Worm (Caenorhabditis elegans) whole organism, mixed stage, embryonic: ENCODE results near the gene lury-1.
"Not testable (repeated sequence)": the region's sequence is repeated elsewhere in the genome, so short reads cannot be mapped to it uniquely, and the experiment has no call there.

Experiments used
- bed-3 ChIP-seq: fragments of 200-800 bp; sonication (Bioruptor generic); optimal IDR thresholded peaks from 3 replicates; lab custom pipeline; 2018; ENCODE audit warnings: mild to moderate bottlenecking, missing genetic modification characterization, moderate library complexity, missing compliant biosample characterization
- blmp-1 ChIP-seq: fragments of 150-350 bp; optimal IDR thresholded peaks from 2 replicates; lab custom pipeline; 2014; ENCODE audit warnings: missing biosample characterization, missing genetic modification characterization
- ceh-43 ChIP-seq: fragments of 200-800 bp; sonication (Bioruptor generic); optimal IDR thresholded peaks from 2 replicates; lab custom pipeline; 2018; ENCODE audit warnings: mild to moderate bottlenecking, missing genetic modification characterization, moderate library complexity, missing compliant biosample characterization
- ceh-83 ChIP-seq: fragments of 200-800 bp; sonication (Bioruptor generic); optimal IDR thresholded peaks from 2 replicates; lab custom pipeline; 2018; ENCODE audit warnings: mild to moderate bottlenecking, missing genetic modification characterization, missing compliant biosample characterization
- drap-1 ChIP-seq: fragments of 200-800 bp; sonication (Bioruptor generic); optimal IDR thresholded peaks from 3 replicates; lab custom pipeline; 2018; ENCODE audit warnings: mild to moderate bottlenecking, missing genetic modification characterization, missing compliant biosample characterization
- elt-1 ChIP-seq: sonication (generic microtip); optimal IDR thresholded peaks from 2 replicates; lab custom pipeline; 2017; ENCODE audit warnings: missing genetic modification characterization, mild to moderate bottlenecking, missing compliant biosample characterization, antibody characterized with exemption, moderate library complexity, borderline replicate concordance; ENCODE audit not compliant: insufficient read depth
- elt-3 ChIP-seq: fragments of 150-350 bp; optimal IDR thresholded peaks from 2 replicates; lab custom pipeline; 2014; ENCODE audit warnings: missing biosample characterization, missing genetic modification characterization
- flh-1 ChIP-seq: fragments of 200-800 bp; sonication (Bioruptor generic); optimal IDR thresholded peaks from 2 replicates; lab custom pipeline; 2018; ENCODE audit warnings: mild to moderate bottlenecking, missing genetic modification characterization, moderate library complexity, missing compliant biosample characterization
- ham-2 ChIP-seq: fragments of 200-800 bp; sonication (Bioruptor generic); optimal IDR thresholded peaks from 2 replicates; lab custom pipeline; 2018; ENCODE audit warnings: mild to moderate bottlenecking, missing genetic modification characterization, missing compliant biosample characterization
- hlh-1 ChIP-seq: fragments of 150-350 bp; optimal IDR thresholded peaks from 2 replicates; lab custom pipeline; 2014; ENCODE audit warnings: missing biosample characterization, missing genetic modification reagents, missing genetic modification characterization
- lin-32 ChIP-seq: fragments of 200-800 bp; sonication (Bioruptor generic); optimal IDR thresholded peaks from 2 replicates; lab custom pipeline; 2018; ENCODE audit warnings: mild to moderate bottlenecking, missing genetic modification characterization, missing compliant biosample characterization
- mep-1 ChIP-seq: fragments of 150-350 bp; optimal IDR thresholded peaks from 2 replicates; lab custom pipeline; 2017; ENCODE audit warnings: missing biosample characterization, missing genetic modification reagents, missing genetic modification characterization, inconsistent platforms
- mls-2 ChIP-seq: sonication (generic microtip); optimal IDR thresholded peaks from 2 replicates; lab custom pipeline; 2016; ENCODE audit warnings: mild to moderate bottlenecking, missing genetic modification characterization, moderate library complexity, missing compliant biosample characterization
- nhr-12 ChIP-seq: fragments of 150-350 bp; optimal IDR thresholded peaks from 2 replicates; lab custom pipeline; 2014; ENCODE audit warnings: missing biosample characterization, missing genetic modification characterization
- nhr-2 ChIP-seq: fragments of 150-350 bp; optimal IDR thresholded peaks from 2 replicates; lab custom pipeline; 2014; ENCODE audit warnings: missing biosample characterization, missing genetic modification characterization
- nhr-237 ChIP-seq: fragments of 150-350 bp; optimal IDR thresholded peaks from 2 replicates; lab custom pipeline; 2014; ENCODE audit warnings: missing biosample characterization, missing genetic modification characterization
- nhr-28 ChIP-seq: fragments of 150-350 bp; optimal IDR thresholded peaks from 2 replicates; lab custom pipeline; 2014; ENCODE audit warnings: missing biosample characterization, missing genetic modification characterization
- nhr-76 ChIP-seq: sonication (generic microtip); optimal IDR thresholded peaks from 2 replicates; lab custom pipeline; 2017; ENCODE audit warnings: missing biosample characterization, missing genetic modification characterization
- pha-4 ChIP-seq: fragments of 150-350 bp; optimal IDR thresholded peaks from 2 replicates; lab custom pipeline; 2018; ENCODE audit warnings: missing biosample characterization, missing genetic modification reagents, missing genetic modification characterization
- sem-2 ChIP-seq: fragments of 200-800 bp; sonication (Bioruptor generic); optimal IDR thresholded peaks from 2 replicates; lab custom pipeline; 2018; ENCODE audit warnings: mild to moderate bottlenecking, missing genetic modification characterization, missing compliant biosample characterization
- snpc-4 ChIP-seq: fragments of 150-350 bp; optimal IDR thresholded peaks from 2 replicates; lab custom pipeline; 2014; ENCODE audit warnings: missing biosample characterization, missing genetic modification characterization
- sptf-1 ChIP-seq: sonication (generic microtip); optimal IDR thresholded peaks from 2 replicates; lab custom pipeline; 2017; ENCODE audit warnings: mild to moderate bottlenecking, missing genetic modification characterization, moderate library complexity, missing compliant biosample characterization
- unc-120 ChIP-seq: sonication (generic microtip); optimal IDR thresholded peaks from 2 replicates; lab custom pipeline; 2017; ENCODE audit warnings: missing genetic modification characterization, missing compliant biosample characterization; ENCODE audit not compliant: poor library complexity, severe bottlenecking
- unc-39 ChIP-seq: fragments of 150-350 bp; optimal IDR thresholded peaks from 2 replicates; lab custom pipeline; 2014; ENCODE audit warnings: missing biosample characterization, missing genetic modification characterization
- unc-62 ChIP-seq: fragments of 150-350 bp; optimal IDR thresholded peaks from 2 replicates; lab custom pipeline; 2014; ENCODE audit warnings: missing biosample characterization, missing genetic modification reagents, missing genetic modification characterization
- zip-8 ChIP-seq: fragments of 150-350 bp; optimal IDR thresholded peaks from 2 replicates; lab custom pipeline; 2014; ENCODE audit warnings: missing biosample characterization, missing genetic modification characterization
- ztf-11 ChIP-seq: fragments of 150-350 bp; optimal IDR thresholded peaks from 2 replicates; lab custom pipeline; 2014; ENCODE audit warnings: missing biosample characterization, missing genetic modification characterization

The lury-1 gene

ce11 chrIII:12160458-12160857 is 25.8 kb upstream of the lury-1 start, which contains the start of gene Y75B8A.8:
Gene Y75B8A.8 (plus strand): TSS chrIII:12160758.
- TF ChIP-seq flh-1 (GFP tag; lab: Kevin White, UChicago) (no peak), mls-2 (tag; lab: Kevin White, UChicago) (no peak), ceh-43 (GFP tag; lab: Kevin White, UChicago) (no peak), elt-3 (no peak), nhr-12 (tag; lab: Kevin White, UChicago) (no peak), sptf-1 (tag; lab: Kevin White, UChicago) (no peak), ztf-11 (tag; lab: Kevin White, UChicago) (no peak), hlh-1 (tag; lab: Kevin White, UChicago) (no peak), sem-2 (GFP tag; lab: Kevin White, UChicago) (no peak), ceh-83 (GFP tag; lab: Kevin White, UChicago) (no peak), blmp-1 (tag; lab: Kevin White, UChicago) (no peak)
- TF ChIP-seq, all 35 proteins: peak for 0

ce11 chrIII:12160929-12161328 is 25.3 kb upstream of the lury-1 start:
- TF ChIP-seq ham-2 (GFP tag; lab: Kevin White, UChicago) (no peak), zip-8 (no peak), nhr-2 (no peak), drap-1 (no peak), ztf-11 (tag; lab: Kevin White, UChicago) (no peak)

ce11 chrIII:12164414-12164813 is 21.8 kb upstream of the lury-1 start:
- TF ChIP-seq zip-8 (no peak), elt-3 (no peak), snpc-4 (tag; lab: Kevin White, UChicago) (no peak), elt-1 (tag; lab: Kevin White, UChicago) (no peak), nhr-12 (tag; lab: Kevin White, UChicago) (no peak)
- TF ChIP-seq, all 35 proteins: peak for 0

ce11 chrIII:12165305-12165704 is 20.9 kb upstream of the lury-1 start:
- TF ChIP-seq nhr-12 (tag; lab: Kevin White, UChicago), result no peak
- TF ChIP-seq unc-39 (tag; lab: Kevin White, UChicago), result no peak
- no peak for TF ChIP-seq nhr-76
- no peak for TF ChIP-seq sptf-1 (tag; lab: Kevin White, UChicago)
- TF ChIP-seq nhr-2, result no peak
- no peak for TF ChIP-seq hlh-1 (tag; lab: Kevin White, UChicago)
- TF ChIP-seq sem-2 (GFP tag; lab: Kevin White, UChicago), result no peak
- TF ChIP-seq drap-1, result no peak
- TF ChIP-seq mls-2 (tag; lab: Kevin White, UChicago), result no peak
- TF ChIP-seq elt-1 (tag; lab: Kevin White, UChicago), result no peak
- TF ChIP-seq blmp-1 (tag; lab: Kevin White, UChicago), result no peak

- no peak for TF ChIP-seq flh-1 (GFP tag; lab: Kevin White, UChicago)
- no peak for TF ChIP-seq lin-32
- TF ChIP-seq ceh-83 (GFP tag; lab: Kevin White, UChicago), result no peak
- TF ChIP-seq sptf-1 (tag; lab: Kevin White, UChicago), result no peak
- no peak for TF ChIP-seq nhr-76
- no peak for TF ChIP-seq hlh-1 (tag; lab: Kevin White, UChicago)
- no peak for TF ChIP-seq mep-1 (tag; lab: Kevin White, UChicago)
- no peak for TF ChIP-seq bed-3 (GFP tag; lab: Kevin White, UChicago)
- TF ChIP-seq nhr-12 (tag; lab: Kevin White, UChicago), result no peak
Observed at ce11 chrIII:12167030-12167429, 19.2 kb upstream of the lury-1 start.

- TF ChIP-seq ztf-11 (tag; lab: Kevin White, UChicago); unc-62; nhr-237 (tag; lab: Kevin White, UChicago): not testable (repeated sequence)
Observed at ce11 chrIII:12177145-12177544, 9.1 kb upstream of the lury-1 start, which contains the start of gene gly-11. Gene gly-11 (minus strand): TSS chrIII:12177245.

ce11 chrIII:12178121-12178520 is 8.1 kb upstream of the lury-1 start:
- TF ChIP-seq ceh-83 (GFP tag; lab: Kevin White, UChicago) (no peak), hlh-1 (tag; lab: Kevin White, UChicago) (peak; percentile 2), unc-120 (tag; lab: Kevin White, UChicago) (peak; percentile 34), ham-2 (GFP tag; lab: Kevin White, UChicago) (peak; percentile 58), pha-4 (peak; percentile 68), mep-1 (tag; lab: Kevin White, UChicago) (peak; percentile 53), blmp-1 (tag; lab: Kevin White, UChicago) (peak; percentile 53), flh-1 (GFP tag; lab: Kevin White, UChicago) (no peak), snpc-4 (tag; lab: Kevin White, UChicago) (no peak), nhr-28 (tag; lab: Kevin White, UChicago) (no peak)
